Fruit fly (Drosophila melanogaster) whole organism, embryonic: ENCODE measurements around the gene Trl.

Source experiments
- Abd-B ChIP-seq: fragments of 200-800 bp; sonication (Bioruptor generic); optimal IDR thresholded peaks from 2 replicates; lab custom pipeline; 2018; ENCODE audit warnings: missing biosample characterization, mild to moderate bottlenecking, missing genetic modification characterization, moderate library complexity
- Atf-2 ChIP-seq: fragments of 200-800 bp; sonication (Bioruptor generic); optimal IDR thresholded peaks from 2 replicates; lab custom pipeline; 2016; ENCODE audit warnings: missing biosample characterization, missing genetic modification characterization
- Bgb ChIP-seq: fragments of 200-800 bp; sonication (Bioruptor generic); IDR thresholded peaks from 2 replicates; pipeline ENCODE4 v1.3.6; 2022; ENCODE audit warnings: missing biosample characterization, missing genetic modification characterization; ENCODE audit not compliant: partially characterized antibody
- CG10147 ChIP-seq: fragments of 200-800 bp; sonication (Bioruptor generic); optimal IDR thresholded peaks from 2 replicates; lab custom pipeline; 2019; ENCODE audit warnings: missing biosample characterization, mild to moderate bottlenecking, missing genetic modification characterization, moderate library complexity
- CG10431 ChIP-seq: fragments of 200-800 bp; sonication (Bioruptor generic); optimal IDR thresholded peaks from 3 replicates; lab custom pipeline; 2018; ENCODE audit warnings: missing biosample characterization, mild to moderate bottlenecking, missing genetic modification characterization
- CG12104 ChIP-seq: fragments of 200-800 bp; sonication (Bioruptor generic); optimal IDR thresholded peaks from 3 replicates; lab custom pipeline; 2016; ENCODE audit warnings: missing biosample characterization, missing genetic modification characterization
- CG12391 ChIP-seq: fragments of 200-800 bp; sonication (Bioruptor generic); optimal IDR thresholded peaks from 3 replicates; lab custom pipeline; 2018; ENCODE audit warnings: missing biosample characterization, mild to moderate bottlenecking, missing genetic modification characterization, moderate library complexity
- CG13287 ChIP-seq: fragments of 200-800 bp; sonication (Bioruptor generic); IDR thresholded peaks from 2 replicates; pipeline ENCODE4 v1.3.6; 2022; ENCODE audit warnings: missing biosample characterization, missing genetic modification characterization; ENCODE audit not compliant: partially characterized antibody
- CG14667 ChIP-seq: fragments of 200-800 bp; sonication (Bioruptor generic); IDR thresholded peaks from 2 replicates; pipeline ENCODE4 v1.3.6; 2022; ENCODE audit warnings: missing biosample characterization, missing genetic modification characterization
- CG15073 ChIP-seq: fragments of 200-800 bp; sonication (Bioruptor generic); optimal IDR thresholded peaks from 2 replicates; lab custom pipeline; 2016; ENCODE audit warnings: missing biosample characterization, missing genetic modification characterization
- CG15601 ChIP-seq: fragments of 200-800 bp; sonication (Bioruptor generic); optimal IDR thresholded peaks from 3 replicates; lab custom pipeline; 2019; ENCODE audit warnings: missing biosample characterization, mild to moderate bottlenecking, missing genetic modification characterization, moderate library complexity
- CG17328 ChIP-seq: fragments of 200-800 bp; sonication (Bioruptor generic); IDR thresholded peaks from 2 replicates; pipeline ENCODE4 v1.3.6; 2022; ENCODE audit warnings: missing biosample characterization, missing genetic modification characterization
- CG17802 ChIP-seq: fragments of 200-800 bp; sonication (Bioruptor generic); optimal IDR thresholded peaks from 2 replicates; lab custom pipeline; 2018; ENCODE audit warnings: missing biosample characterization, mild to moderate bottlenecking, missing genetic modification characterization, moderate library complexity
- CG1832 ChIP-seq: fragments of 200-800 bp; sonication (Bioruptor generic); optimal IDR thresholded peaks from 2 replicates; lab custom pipeline; 2017; ENCODE audit warnings: missing biosample characterization, mild to moderate bottlenecking, missing genetic modification characterization, inconsistent platforms
- CG2202 ChIP-seq: fragments of 200-800 bp; sonication (Bioruptor generic); optimal IDR thresholded peaks from 2 replicates; lab custom pipeline; 2018; ENCODE audit warnings: missing biosample characterization, mild to moderate bottlenecking, missing genetic modification characterization
- CG3163 ChIP-seq: fragments of 200-800 bp; sonication (Bioruptor generic); optimal IDR thresholded peaks from 3 replicates; lab custom pipeline; 2016; ENCODE audit warnings: missing biosample characterization, missing genetic modification characterization
- CG32767 ChIP-seq: fragments of 200-800 bp; sonication (Bioruptor generic); IDR thresholded peaks from 2 replicates; pipeline ENCODE4 v1.3.6; 2022; ENCODE audit warnings: missing biosample characterization, missing genetic modification characterization
- CG4282 ChIP-seq: fragments of 200-800 bp; sonication (Bioruptor generic); optimal IDR thresholded peaks from 2 replicates; lab custom pipeline; 2016; ENCODE audit warnings: missing biosample characterization, missing genetic modification characterization
- CG4424 ChIP-seq: fragments of 200-800 bp; sonication (Bioruptor generic); optimal IDR thresholded peaks from 3 replicates; lab custom pipeline; 2016; ENCODE audit warnings: missing biosample characterization, missing genetic modification characterization
- CG6765 ChIP-seq: fragments of 200-800 bp; sonication (Bioruptor generic); optimal IDR thresholded peaks from 3 replicates; lab custom pipeline; 2017; ENCODE audit warnings: missing biosample characterization, mild to moderate bottlenecking, missing genetic modification characterization
- CG7745 ChIP-seq: fragments of 200-800 bp; sonication (Bioruptor generic); optimal IDR thresholded peaks from 2 replicates; lab custom pipeline; 2018; ENCODE audit warnings: missing biosample characterization, mild to moderate bottlenecking, missing genetic modification characterization, moderate library complexity
- CG7786 ChIP-seq: fragments of 200-800 bp; sonication (Bioruptor generic); optimal IDR thresholded peaks from 2 replicates; lab custom pipeline; 2016; ENCODE audit warnings: missing biosample characterization, missing genetic modification characterization
- CG7928 ChIP-seq: fragments of 200-800 bp; sonication (Bioruptor generic); optimal IDR thresholded peaks from 2 replicates; lab custom pipeline; 2017; ENCODE audit warnings: missing biosample characterization, mild to moderate bottlenecking, missing genetic modification characterization
- CG9817 ChIP-seq: fragments of 200-800 bp; sonication (Bioruptor generic); optimal IDR thresholded peaks from 2 replicates; lab custom pipeline; 2018; ENCODE audit warnings: missing biosample characterization, mild to moderate bottlenecking, missing genetic modification characterization, moderate library complexity
- D ChIP-seq, 2 experiments: fragments of 200-800 bp in 1 of 2; fragments of >200 bp in 1 of 2; sonication (Bioruptor generic) in 1 of 2; optimal IDR thresholded peaks; 2 replicates in 1 of 2; 3 replicates in 1 of 2; lab custom pipeline; 2017; ENCODE audit warnings: mild to moderate bottlenecking in 1 of 2, missing biosample characterization in 1 of 2, missing genetic modification characterization in 1 of 2, missing genetic modification reagents in 1 of 2
- Doc3 ChIP-seq: fragments of 200-800 bp; sonication (Bioruptor generic); IDR thresholded peaks from 3 replicates; pipeline ENCODE4 v1.3.6; 2022; ENCODE audit warnings: missing biosample characterization, missing genetic modification characterization; ENCODE audit not compliant: partially characterized antibody
- E2f2 ChIP-seq: fragments of 200-800 bp; sonication (Bioruptor generic); IDR thresholded peaks from 2 replicates; pipeline ENCODE4 v1.3.6; 2022; ENCODE audit warnings: missing biosample characterization, missing genetic modification characterization
- Fer1 ChIP-seq: fragments of 200-800 bp; sonication (Bioruptor generic); optimal IDR thresholded peaks from 2 replicates; lab custom pipeline; 2017; ENCODE audit warnings: missing biosample characterization, mild to moderate bottlenecking, missing genetic modification characterization
- HLHmδ ChIP-seq: fragments of 200-800 bp; sonication (Bioruptor generic); optimal IDR thresholded peaks from 2 replicates; lab custom pipeline; 2018; ENCODE audit warnings: missing biosample characterization, mild to moderate bottlenecking, missing genetic modification characterization, moderate library complexity
- Hsf ChIP-seq: fragments of 200-800 bp; sonication (Bioruptor generic); optimal IDR thresholded peaks from 3 replicates; lab custom pipeline; 2016; ENCODE audit warnings: missing biosample characterization, missing genetic modification characterization
- Lhr ChIP-seq: fragments of 200-800 bp; sonication (Bioruptor generic); optimal IDR thresholded peaks from 3 replicates; lab custom pipeline; 2017; ENCODE audit warnings: mild to moderate bottlenecking, missing biosample characterization, missing genetic modification reagents, missing genetic modification characterization
- Myb ChIP-seq: fragments of 200-800 bp; sonication (Bioruptor generic); optimal IDR thresholded peaks from 2 replicates; lab custom pipeline; 2016; ENCODE audit warnings: missing biosample characterization, missing genetic modification characterization
- NC2α ChIP-seq: fragments of 200-800 bp; sonication (Bioruptor generic); optimal IDR thresholded peaks from 2 replicates; lab custom pipeline; 2016; ENCODE audit warnings: missing biosample characterization, missing genetic modification characterization
- NC2β ChIP-seq: fragments of 200-800 bp; sonication (Bioruptor generic); optimal IDR thresholded peaks from 2 replicates; lab custom pipeline; 2016; ENCODE audit warnings: missing biosample characterization, missing genetic modification characterization
- NFAT ChIP-seq: fragments of 200-800 bp; sonication (Bioruptor generic); IDR thresholded peaks from 2 replicates; pipeline ENCODE4 v1.3.6; 2022; ENCODE audit warnings: missing biosample characterization, missing genetic modification characterization
- Taf1 ChIP-seq: fragments of 200-800 bp; sonication (Bioruptor generic); IDR thresholded peaks from 2 replicates; pipeline ENCODE4 v1.3.6; 2022; ENCODE audit warnings: missing biosample characterization, missing genetic modification characterization
- Tbp ChIP-seq: fragments of >200 bp; optimal IDR thresholded peaks from 2 replicates; lab custom pipeline; 2018; ENCODE audit warnings: missing biosample characterization, missing genetic modification characterization
- bowl ChIP-seq: fragments of 200-800 bp; sonication (Bioruptor generic); IDR thresholded peaks from 2 replicates; pipeline ENCODE4 v1.3.6; 2022; ENCODE audit warnings: missing biosample characterization, missing genetic modification characterization
- cas ChIP-seq: fragments of 200-800 bp; sonication (Bioruptor generic); IDR thresholded peaks from 2 replicates; pipeline ENCODE4 v1.3.6; 2022; ENCODE audit warnings: missing biosample characterization, missing genetic modification characterization
- exex ChIP-seq: fragments of 200-800 bp; sonication (Bioruptor generic); optimal IDR thresholded peaks from 4 replicates; lab custom pipeline; 2018; ENCODE audit warnings: missing biosample characterization, mild to moderate bottlenecking, missing genetic modification characterization, moderate library complexity
- eyg ChIP-seq: fragments of 200-800 bp; sonication (Bioruptor generic); optimal IDR thresholded peaks from 3 replicates; lab custom pipeline; 2016; ENCODE audit warnings: missing biosample characterization, missing genetic modification characterization
- fu2 ChIP-seq: fragments of 200-800 bp; sonication (Bioruptor generic); optimal IDR thresholded peaks from 2 replicates; lab custom pipeline; 2016; ENCODE audit warnings: missing biosample characterization, missing genetic modification characterization
- maf-S ChIP-seq: fragments of 200-800 bp; sonication (Bioruptor generic); optimal IDR thresholded peaks from 2 replicates; lab custom pipeline; 2016; ENCODE audit warnings: missing biosample characterization, missing genetic modification characterization
- pzg ChIP-seq: fragments of 200-800 bp; sonication (Bioruptor generic); optimal IDR thresholded peaks from 3 replicates; lab custom pipeline; 2018; ENCODE audit warnings: missing biosample characterization, mild to moderate bottlenecking, missing genetic modification characterization, moderate library complexity
- sens ChIP-seq: fragments of 200-800 bp; sonication (Bioruptor generic); peaks from one replicate; lab custom pipeline; 2016; ENCODE audit warnings: missing biosample characterization, missing genetic modification characterization
- sens-2 ChIP-seq: fragments of 200-800 bp; sonication (Bioruptor generic); IDR thresholded peaks from 2 replicates; pipeline ENCODE4 v1.3.6; 2022; ENCODE audit warnings: missing biosample characterization, missing genetic modification characterization
- slou ChIP-seq: fragments of 200-800 bp; sonication (Bioruptor generic); optimal IDR thresholded peaks from 3 replicates; lab custom pipeline; 2016; ENCODE audit warnings: missing biosample characterization, missing genetic modification characterization
- sna ChIP-seq: fragments of 200-800 bp; sonication (Bioruptor generic); IDR thresholded peaks from 2 replicates; pipeline ENCODE4 v1.3.6; 2022; ENCODE audit warnings: missing biosample characterization, missing genetic modification characterization; ENCODE audit not compliant: partially characterized antibody
- z ChIP-seq: fragments of 200-800 bp; sonication (Bioruptor generic); IDR thresholded peaks from 3 replicates; pipeline ENCODE4 v1.3.6; 2022; ENCODE audit warnings: missing biosample characterization, missing genetic modification characterization

Trl gene

DNA sequence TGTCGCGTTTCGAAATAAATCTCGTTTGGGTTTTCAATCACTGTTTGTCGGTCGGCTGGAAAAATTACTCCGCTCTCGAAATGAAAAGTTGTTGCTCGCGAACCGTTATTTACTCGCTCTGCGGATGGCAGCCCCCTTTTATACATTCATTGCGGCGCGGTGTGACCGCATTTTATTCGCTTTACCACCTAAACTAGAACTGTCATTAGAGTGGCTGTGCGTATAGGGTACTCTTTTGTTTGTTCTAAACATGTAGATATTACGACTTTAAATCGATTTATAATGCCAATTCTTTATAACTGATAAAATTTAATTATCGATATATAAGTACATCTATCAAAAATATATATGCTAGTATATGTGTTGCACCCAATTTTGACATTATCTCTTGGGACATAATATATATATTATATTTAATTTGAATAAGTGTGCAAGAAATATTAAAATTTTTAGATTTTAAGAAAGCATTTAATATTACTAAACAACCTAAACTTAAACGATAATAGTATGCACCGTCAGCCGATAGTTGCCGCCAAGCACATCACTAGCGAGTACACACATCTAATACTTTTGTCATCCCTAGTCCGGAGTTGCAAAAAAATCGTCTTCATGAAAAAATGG lies 25.5 kb upstream of the Trl start, which contains the start of the genes bmm and Tdrd3 (continued):
- peak; percentile 55; the same call in 1 of the 2 replicates for TF ChIP-seq Taf1
- peak; percentile 36; the same call in 1 of the 2 replicates for TF ChIP-seq E2f2 (GFP tag; lab: Robert Waterston, UW)
- TF ChIP-seq CG12391 (tag; lab: Kevin White, UChicago): peak; percentile 95
- TF ChIP-seq CG2202 (tag; lab: Kevin White, UChicago): no peak
- peak; percentile 89 for TF ChIP-seq Abd-B (GFP tag; lab: Kevin White, UChicago)
- TF ChIP-seq sens-2 (GFP tag; lab: Robert Waterston, UW): 0 out of 2 replicates have a peak, but pooled peaks have one; percentile 3
- peak; percentile 50 for TF ChIP-seq CG14667 (GFP tag; lab: Robert Waterston, UW)
- TF ChIP-seq CG10431 (GFP tag; lab: Kevin White, UChicago): peak; percentile 74
- peak; percentile 74 for TF ChIP-seq Fer1 (GFP tag; lab: Kevin White, UChicago)
- TF ChIP-seq HLHmδ (GFP tag; lab: Kevin White, UChicago): peak; percentile 45
- TF ChIP-seq CG6765: peak; percentile 81
- peak; percentile 61 for TF ChIP-seq maf-S (GFP tag; lab: Kevin White, UChicago)
- no peak for TF ChIP-seq bowl (GFP tag; lab: Robert Waterston, UW)
- TF ChIP-seq CG7745: no peak
- TF ChIP-seq pzg (GFP tag; lab: Kevin White, UChicago): peak; percentile 64
- peak; percentile 76 for TF ChIP-seq CG4424 (GFP tag; lab: Kevin White, UChicago)
- no peak for TF ChIP-seq Atf-2 (GFP tag; lab: Kevin White, UChicago)
- no peak for TF ChIP-seq CG7928 (GFP tag; lab: Kevin White, UChicago)
- peak; percentile 66 for TF ChIP-seq Hsf (GFP tag; lab: Kevin White, UChicago)
- TF ChIP-seq Myb (GFP tag; lab: Kevin White, UChicago): peak; percentile 39
- TF ChIP-seq D (optimal IDR thresholded peaks at IDR 0.05; lab: Kevin White, UChicago): no peak
- peak; percentile 32 for TF ChIP-seq D (GFP tag; optimal IDR thresholded peaks at IDR 0.05; lab: Kevin White, UChicago)
- peak; percentile 86 for TF ChIP-seq CG9817 (tag; lab: Kevin White, UChicago)
- peak; percentile 18 for TF ChIP-seq CG3163 (GFP tag; lab: Kevin White, UChicago)
- TF ChIP-seq sens (GFP tag; lab: Kevin White, UChicago): peak; percentile 83
- TF ChIP-seq CG13287: peak; percentile 87
- TF ChIP-seq CG17802 (tag; lab: Kevin White, UChicago): peak; percentile 19
- TF ChIP-seq NC2α (GFP tag; lab: Kevin White, UChicago): peak; percentile 30
- TF ChIP-seq cas: peak; percentile 45; the same call in 1 of the 2 replicates
- TF ChIP-seq CG4282 (GFP tag; lab: Kevin White, UChicago): no peak
- TF ChIP-seq eyg (GFP tag; lab: Kevin White, UChicago): no peak
- peak; percentile 86 for TF ChIP-seq CG10147 (GFP tag; lab: Kevin White, UChicago)
- TF ChIP-seq NFAT (GFP tag; lab: Robert Waterston, UW): peak; percentile 89
- TF ChIP-seq CG7786 (GFP tag; lab: Kevin White, UChicago): peak; percentile 62
- no peak for TF ChIP-seq NC2β (GFP tag; lab: Kevin White, UChicago)
- peak; percentile 70 for TF ChIP-seq exex
- peak; percentile 67 for TF ChIP-seq Lhr (GFP tag; lab: Kevin White, UChicago)
- peak; percentile 88 for TF ChIP-seq Doc3 (GFP tag; lab: Robert Waterston, UW)
- TF ChIP-seq CG15073 (GFP tag; lab: Kevin White, UChicago): no peak
- TF ChIP-seq Tbp: no peak
- TF ChIP-seq z (GFP tag; lab: Robert Waterston, UW): no peak
- TF ChIP-seq CG12104 (GFP tag; lab: Kevin White, UChicago): peak; percentile 83
- TF ChIP-seq fu2 (GFP tag; lab: Kevin White, UChicago): peak; percentile 58
- peak; percentile 87 for TF ChIP-seq sna (GFP tag; lab: Robert Waterston, UW)
- peak; percentile 86 for TF ChIP-seq CG15601 (tag; lab: Kevin White, UChicago)
- peak; percentile 73 for TF ChIP-seq slou (GFP tag; lab: Kevin White, UChicago)
- peak; percentile 39; the same call in 1 of the 2 replicates for TF ChIP-seq CG17328 (GFP tag; lab: Robert Waterston, UW)
- peak; percentile 83 for TF ChIP-seq Bgb (GFP tag; lab: Robert Waterston, UW)
- TF ChIP-seq CG32767 (GFP tag; lab: Robert Waterston, UW): peak; percentile 55
- no peak for TF ChIP-seq CG1832 (GFP tag; lab: Kevin White, UChicago)
